Fruit fly (Drosophila melanogaster) whole organism, embryonic: ENCODE measurements around the gene Nubp1.

Source experiments
- ATbp ChIP-seq: fragments of 200-800 bp; sonication (Bioruptor generic); optimal IDR thresholded peaks from 2 replicates; lab custom pipeline; 2017; ENCODE audit warnings: missing biosample characterization, mild to moderate bottlenecking, missing genetic modification characterization, missing genetic modification reagents
- Atf6 ChIP-seq: fragments of 200-800 bp; sonication (Bioruptor generic); IDR thresholded peaks from 2 replicates; pipeline ENCODE4 v1.3.6; 2022; ENCODE audit warnings: missing biosample characterization, missing genetic modification characterization
- C15 ChIP-seq: fragments of 200-800 bp; sonication (Bioruptor generic); IDR thresholded peaks from 3 replicates; pipeline ENCODE4 v1.3.6; 2022; ENCODE audit warnings: missing biosample characterization, missing genetic modification characterization
- CG10979 ChIP-seq: fragments of 200-800 bp; sonication (Bioruptor generic); optimal IDR thresholded peaks from 2 replicates; lab custom pipeline; 2018; ENCODE audit warnings: missing biosample characterization, mild to moderate bottlenecking, missing genetic modification characterization, moderate library complexity
- CG11696 ChIP-seq: fragments of 200-800 bp; sonication (Bioruptor generic); IDR thresholded peaks from 2 replicates; pipeline ENCODE4 v1.3.6; 2022; ENCODE audit warnings: missing biosample characterization, missing genetic modification characterization
- CG12299 ChIP-seq: fragments of 200-800 bp; sonication (Bioruptor generic); optimal IDR thresholded peaks from 2 replicates; lab custom pipeline; 2018; ENCODE audit warnings: missing biosample characterization, mild to moderate bottlenecking, missing genetic modification characterization
- CG12391 ChIP-seq: fragments of 200-800 bp; sonication (Bioruptor generic); optimal IDR thresholded peaks from 3 replicates; lab custom pipeline; 2018; ENCODE audit warnings: missing biosample characterization, mild to moderate bottlenecking, missing genetic modification characterization, moderate library complexity
- CG12659 ChIP-seq: fragments of 200-800 bp; sonication (Bioruptor generic); optimal IDR thresholded peaks from 3 replicates; lab custom pipeline; 2017; ENCODE audit warnings: mild to moderate bottlenecking, missing biosample characterization, missing genetic modification reagents, missing genetic modification characterization
- CG14667 ChIP-seq: fragments of 200-800 bp; sonication (Bioruptor generic); IDR thresholded peaks from 2 replicates; pipeline ENCODE4 v1.3.6; 2022; ENCODE audit warnings: missing biosample characterization, missing genetic modification characterization
- CG1602 ChIP-seq: fragments of 200-800 bp; sonication (Bioruptor generic); optimal IDR thresholded peaks from 3 replicates; lab custom pipeline; 2016; ENCODE audit warnings: missing biosample characterization, missing genetic modification characterization
- CG16813 ChIP-seq: fragments of 200-800 bp; sonication (Bioruptor generic); IDR thresholded peaks from 3 replicates; pipeline ENCODE4 v1.3.6; 2022; ENCODE audit warnings: missing biosample characterization, missing genetic modification characterization; ENCODE audit not compliant: partially characterized antibody
- CG2889 ChIP-seq: fragments of 200-800 bp; sonication (Bioruptor generic); IDR thresholded peaks from 3 replicates; pipeline ENCODE4 v1.3.6; 2022; ENCODE audit warnings: missing biosample characterization, missing genetic modification characterization
- CG30431 ChIP-seq: fragments of 200-800 bp; sonication (Bioruptor generic); optimal IDR thresholded peaks from 2 replicates; lab custom pipeline; 2017; ENCODE audit warnings: missing biosample characterization, missing genetic modification characterization
- CG32772 ChIP-seq: fragments of 200-800 bp; sonication (Bioruptor generic); IDR thresholded peaks from 2 replicates; pipeline ENCODE4 v1.3.6; 2022; ENCODE audit warnings: missing biosample characterization, missing genetic modification characterization
- CG3995 ChIP-seq: fragments of 200-800 bp; sonication (Bioruptor generic); optimal IDR thresholded peaks from 3 replicates; lab custom pipeline; 2016; ENCODE audit warnings: missing biosample characterization, missing genetic modification characterization
- CG4282 ChIP-seq: fragments of 200-800 bp; sonication (Bioruptor generic); optimal IDR thresholded peaks from 2 replicates; lab custom pipeline; 2016; ENCODE audit warnings: missing biosample characterization, missing genetic modification characterization
- CG4424 ChIP-seq: fragments of 200-800 bp; sonication (Bioruptor generic); optimal IDR thresholded peaks from 3 replicates; lab custom pipeline; 2016; ENCODE audit warnings: missing biosample characterization, missing genetic modification characterization
- CG4617 ChIP-seq: fragments of 200-800 bp; sonication (Bioruptor generic); optimal IDR thresholded peaks from 3 replicates; lab custom pipeline; 2016; ENCODE audit warnings: missing biosample characterization, missing genetic modification characterization, borderline replicate concordance
- CG4820 ChIP-seq: fragments of 200-800 bp; sonication (Bioruptor generic); optimal IDR thresholded peaks from 3 replicates; lab custom pipeline; 2016; ENCODE audit warnings: missing biosample characterization, missing genetic modification characterization
- CrebB ChIP-seq: fragments of 200-800 bp; sonication (Bioruptor generic); optimal IDR thresholded peaks from 3 replicates; lab custom pipeline; 2018; ENCODE audit warnings: missing biosample characterization, mild to moderate bottlenecking, missing genetic modification characterization
- Dbx ChIP-seq: fragments of 200-800 bp; sonication (Bioruptor generic); IDR thresholded peaks from 3 replicates; pipeline ENCODE4 v1.3.6; 2022; ENCODE audit warnings: missing biosample characterization, missing genetic modification characterization
- Dfd ChIP-seq, 2 experiments: fragments of >200 bp; optimal IDR thresholded peaks; 2 replicates each; lab custom pipeline; 2017; ENCODE audit warnings: missing biosample characterization in 2 of 2, missing genetic modification characterization in 2 of 2
- Ets65A ChIP-seq: fragments of 200-800 bp; sonication (Bioruptor generic); peaks from one replicate; lab custom pipeline; 2016; ENCODE audit warnings: missing biosample characterization, missing genetic modification characterization
- Meics ChIP-seq: fragments of 200-800 bp; sonication (Bioruptor generic); optimal IDR thresholded peaks from 2 replicates; lab custom pipeline; 2017; ENCODE audit warnings: missing biosample characterization, mild to moderate bottlenecking, missing genetic modification characterization
- NK7.1 ChIP-seq: fragments of 200-800 bp; sonication (Bioruptor generic); optimal IDR thresholded peaks from 3 replicates; lab custom pipeline; 2016; ENCODE audit warnings: missing biosample characterization, missing genetic modification characterization
- Sox102F ChIP-seq: fragments of 200-800 bp; sonication (Bioruptor generic); optimal IDR thresholded peaks from 2 replicates; lab custom pipeline; 2018; ENCODE audit warnings: missing biosample characterization, mild to moderate bottlenecking, missing genetic modification characterization, moderate library complexity
- Xbp1 ChIP-seq: fragments of 200-800 bp; sonication (Bioruptor generic); optimal IDR thresholded peaks from 3 replicates; lab custom pipeline; 2016; ENCODE audit warnings: missing biosample characterization, mild to moderate bottlenecking, missing genetic modification characterization
- bbx ChIP-seq: fragments of 200-800 bp; sonication (Bioruptor generic); IDR thresholded peaks from 2 replicates; pipeline ENCODE4 v1.3.6; 2022; ENCODE audit warnings: missing biosample characterization, missing genetic modification characterization; ENCODE audit not compliant: partially characterized antibody
- bsh ChIP-seq, 2 experiments: fragments of 200-800 bp; sonication (Bioruptor generic); optimal IDR thresholded peaks; 2 replicates each; lab custom pipeline; 2017 to 2018; ENCODE audit warnings: mild to moderate bottlenecking in 2 of 2, missing biosample characterization in 2 of 2, missing genetic modification characterization in 2 of 2, moderate library complexity in 1 of 2
- cato ChIP-seq: fragments of 200-800 bp; sonication (Bioruptor generic); optimal IDR thresholded peaks from 2 replicates; lab custom pipeline; 2016; ENCODE audit warnings: missing biosample characterization, missing genetic modification characterization, borderline replicate concordance
- crol ChIP-seq: fragments of 200-800 bp; sonication (Bioruptor generic); IDR thresholded peaks from 2 replicates; pipeline ENCODE4 v1.3.6; 2022; ENCODE audit warnings: missing biosample characterization, missing genetic modification characterization
- emc ChIP-seq: fragments of 200-800 bp; sonication (Bioruptor generic); optimal IDR thresholded peaks from 2 replicates; lab custom pipeline; 2016; ENCODE audit warnings: missing biosample characterization, missing genetic modification characterization
- esg ChIP-seq: fragments of 200-800 bp; sonication (Bioruptor generic); conservative IDR thresholded peaks from 2 replicates; pipeline ENCODE4 v1.3.6; 2022; ENCODE audit warnings: missing biosample characterization, missing genetic modification characterization
- gfzf ChIP-seq: fragments of 200-800 bp; sonication (Bioruptor generic); optimal IDR thresholded peaks from 2 replicates; lab custom pipeline; 2016; ENCODE audit warnings: missing biosample characterization, mild to moderate bottlenecking, missing genetic modification characterization, moderate library complexity
- grau ChIP-seq: fragments of 200-800 bp; optimal IDR thresholded peaks from 3 replicates; lab custom pipeline; 2019; ENCODE audit warnings: missing biosample characterization, mild to moderate bottlenecking, missing genetic modification characterization, moderate library complexity
- grn ChIP-seq: fragments of 200-800 bp; sonication (Bioruptor generic); optimal IDR thresholded peaks from 3 replicates; lab custom pipeline; 2017; ENCODE audit warnings: missing biosample characterization, missing genetic modification characterization
- hb ChIP-seq: fragments of 200-800 bp; sonication (Bioruptor generic); IDR thresholded peaks from 3 replicates; pipeline ENCODE4 v1.3.6; 2022; ENCODE audit warnings: missing biosample characterization, missing genetic modification characterization; ENCODE audit not compliant: partially characterized antibody
- inv ChIP-seq: fragments of 200-800 bp; sonication (Bioruptor generic); IDR thresholded peaks from 2 replicates; pipeline ENCODE4 v1.3.6; 2022; ENCODE audit warnings: missing biosample characterization, missing genetic modification characterization; ENCODE audit not compliant: partially characterized antibody
- ken ChIP-seq: fragments of 200-800 bp; sonication (Bioruptor generic); IDR thresholded peaks from 3 replicates; pipeline ENCODE4 v1.3.6; 2022; ENCODE audit warnings: missing biosample characterization, missing genetic modification characterization
- luna ChIP-seq: fragments of 200-800 bp; sonication (Bioruptor generic); optimal IDR thresholded peaks from 2 replicates; lab custom pipeline; 2016; ENCODE audit warnings: missing biosample characterization, missing genetic modification characterization
- nerfin-1 ChIP-seq: fragments of 200-800 bp; sonication (Bioruptor generic); optimal IDR thresholded peaks from 3 replicates; lab custom pipeline; 2019; ENCODE audit warnings: missing biosample characterization, mild to moderate bottlenecking, missing genetic modification characterization, moderate library complexity
- odd ChIP-seq: fragments of 200-800 bp; sonication (Bioruptor generic); optimal IDR thresholded peaks from 2 replicates; lab custom pipeline; 2017; ENCODE audit warnings: missing biosample characterization, mild to moderate bottlenecking, missing genetic modification characterization
- pho ChIP-seq: fragments of 200-800 bp; sonication (Bioruptor generic); optimal IDR thresholded peaks from 2 replicates; lab custom pipeline; 2016; ENCODE audit warnings: missing biosample characterization, missing genetic modification characterization
- pros ChIP-seq: fragments of 200-800 bp; sonication (Bioruptor generic); optimal IDR thresholded peaks from 3 replicates; lab custom pipeline; 2019; ENCODE audit warnings: missing biosample characterization, mild to moderate bottlenecking, missing genetic modification characterization, moderate library complexity
- sens ChIP-seq: fragments of 200-800 bp; sonication (Bioruptor generic); peaks from one replicate; lab custom pipeline; 2016; ENCODE audit warnings: missing biosample characterization, missing genetic modification characterization
- sens-2 ChIP-seq: fragments of 200-800 bp; sonication (Bioruptor generic); IDR thresholded peaks from 2 replicates; pipeline ENCODE4 v1.3.6; 2022; ENCODE audit warnings: missing biosample characterization, missing genetic modification characterization
- slp2 ChIP-seq: fragments of 200-800 bp; sonication (Bioruptor generic); optimal IDR thresholded peaks from 2 replicates; lab custom pipeline; 2016; ENCODE audit warnings: missing biosample characterization, missing genetic modification characterization
- stwl ChIP-seq: fragments of 200-800 bp; sonication (Bioruptor generic); optimal IDR thresholded peaks from 3 replicates; lab custom pipeline; 2018; ENCODE audit warnings: missing biosample characterization, mild to moderate bottlenecking, missing genetic modification characterization, moderate library complexity
- sug ChIP-seq: fragments of 200-800 bp; optimal IDR thresholded peaks from 2 replicates; lab custom pipeline; 2019; ENCODE audit warnings: missing biosample characterization, mild to moderate bottlenecking, missing genetic modification characterization, moderate library complexity
- wek ChIP-seq: fragments of 200-800 bp; sonication (Bioruptor generic); optimal IDR thresholded peaks from 3 replicates; lab custom pipeline; 2018; ENCODE audit warnings: missing biosample characterization, mild to moderate bottlenecking, missing genetic modification characterization, moderate library complexity
- zen2 ChIP-seq: fragments of 200-800 bp; sonication (Bioruptor generic); IDR thresholded peaks from 3 replicates; pipeline ENCODE4 v1.3.6; 2022; ENCODE audit warnings: missing biosample characterization, missing genetic modification characterization; ENCODE audit not compliant: partially characterized antibody

Nubp1 gene

dm6 chr2L:16715133-16715833 is 17.1 kb upstream of the Nubp1 start:
- TF ChIP-seq CG16813 (GFP tag; lab: Robert Waterston, UW) (no peak), wek (GFP tag; lab: Kevin White, UChicago) (no peak), Ets65A (GFP tag; lab: Kevin White, UChicago) (peak; percentile 73), crol (no peak), CG3995 (GFP tag; lab: Kevin White, UChicago) (no peak), pho (GFP tag; lab: Kevin White, UChicago) (no peak), gfzf (GFP tag; lab: Kevin White, UChicago) (no peak), zen2 (GFP tag; lab: Robert Waterston, UW) (no peak), inv (GFP tag; lab: Robert Waterston, UW) (no peak), bbx (GFP tag; lab: Robert Waterston, UW) (no peak), grn (no peak), stwl (tag; lab: Kevin White, UChicago) (peak; percentile 40), Meics (GFP tag; lab: Kevin White, UChicago) (no peak), NK7.1 (no peak), CG12391 (tag; lab: Kevin White, UChicago) (no peak), emc (GFP tag; lab: Kevin White, UChicago) (no peak), Dfd (GFP tag; optimal IDR thresholded peaks at IDR 0.05; lab: Kevin White, UChicago) (no peak), bsh (GFP tag; optimal IDR thresholded peaks at IDR 0.05; lab: Kevin White, UChicago) (no peak), sens (GFP tag; lab: Kevin White, UChicago) (peak; percentile 60), CrebB (tag; lab: Kevin White, UChicago) (no peak), CG4282 (no peak), Xbp1 (GFP tag; lab: Kevin White, UChicago) (no peak), CG4617 (no peak), CG1602 (no peak), CG10979 (tag; lab: Kevin White, UChicago) (no peak), esg (GFP tag; lab: Robert Waterston, UW) (no peak), CG32772 (no peak), luna (no peak), Dbx (no peak), slp2 (no peak), CG12659 (GFP tag; lab: Kevin White, UChicago) (no peak), grau (no peak), CG11696 (GFP tag; lab: Robert Waterston, UW) (no peak), odd (GFP tag; lab: Kevin White, UChicago) (no peak), Sox102F (no peak), CG14667 (GFP tag; lab: Robert Waterston, UW) (no peak), sug (tag; lab: Kevin White, UChicago) (no peak), CG4424 (GFP tag; lab: Kevin White, UChicago) (no peak), sens-2 (no peak), CG2889 (GFP tag; lab: Robert Waterston, UW) (no peak), C15 (GFP tag; lab: Robert Waterston, UW) (no peak), pros (GFP tag; lab: Kevin White, UChicago) (no peak), ken (GFP tag; lab: Robert Waterston, UW) (no peak), ATbp (GFP tag; lab: Kevin White, UChicago) (no peak), CG30431 (GFP tag; lab: Kevin White, UChicago) (no peak), cato (no peak), nerfin-1 (tag; lab: Kevin White, UChicago) (peak; percentile 14), hb (no peak), CG12299 (no peak), Atf6 (GFP tag; lab: Robert Waterston, UW) (no peak), CG4820 (GFP tag; lab: Kevin White, UChicago) (no peak)
